Worm (Caenorhabditis elegans) whole organism, young adult: ENCODE measurements around the gene ska-3.

Source experiments
- B0035.1 ChIP-seq: sonication (generic microtip); optimal IDR thresholded peaks from 2 replicates; lab custom pipeline; 2016; ENCODE audit warnings: missing genetic modification characterization, mild to moderate bottlenecking, missing compliant biosample characterization, missing genotype, missing genetic modification reagents
- B0261.1 ChIP-seq: sonication (generic microtip); optimal IDR thresholded peaks from 2 replicates; lab custom pipeline; 2016; ENCODE audit warnings: mild to moderate bottlenecking, missing genetic modification characterization, moderate library complexity, missing compliant biosample characterization
- C17E4.6 ChIP-seq: fragments of 200-800 bp; sonication (Bioruptor generic); IDR thresholded peaks from 2 replicates; pipeline ENCODE4 v1.3.6; 2022; ENCODE audit warnings: missing genetic modification reagents, missing genetic modification characterization, missing compliant biosample characterization
- F39B2.1 ChIP-seq: fragments of 200-800 bp; sonication (Bioruptor generic); IDR thresholded peaks from 2 replicates; pipeline ENCODE4 v1.3.6; 2022; ENCODE audit warnings: missing genetic modification reagents, missing genetic modification characterization, missing compliant biosample characterization
- F49E8.2 ChIP-seq: sonication (generic microtip); optimal IDR thresholded peaks from 3 replicates; lab custom pipeline; 2017; ENCODE audit warnings: missing genetic modification characterization, mild to moderate bottlenecking, missing compliant biosample characterization, antibody characterized with exemption, moderate library complexity; ENCODE audit not compliant: insufficient read depth
- Y53G8AR.9 ChIP-seq: fragments of 200-800 bp; sonication (Bioruptor generic); conservative IDR thresholded peaks from 2 replicates; pipeline ENCODE4 v1.3.6; 2022; ENCODE audit warnings: missing genetic modification reagents, missing genetic modification characterization, missing compliant biosample characterization
- ama-1 ChIP-seq, 3 experiments: fragments of 150-350 bp in 1 of 3; sonication (generic microtip) in 2 of 3; optimal IDR thresholded peaks; 2 replicates each; lab custom pipeline; 2014 to 2018; ENCODE audit warnings: missing biosample characterization in 2 of 3, missing genetic modification characterization in 2 of 3, missing genetic modification reagents in 2 of 3
- aptf-2 ChIP-seq: fragments of 200-800 bp; sonication (Bioruptor generic); conservative IDR thresholded peaks from 2 replicates; pipeline ENCODE4 v1.3.6; 2022; ENCODE audit warnings: missing genetic modification reagents, missing genetic modification characterization, missing compliant biosample characterization
- aptf-3 ChIP-seq: fragments of 200-800 bp; sonication (Bioruptor generic); IDR thresholded peaks from 2 replicates; pipeline ENCODE4 v1.3.6; 2022; ENCODE audit warnings: missing genetic modification characterization, missing compliant biosample characterization
- athp-1 ChIP-seq: sonication (generic microtip); optimal IDR thresholded peaks from 2 replicates; lab custom pipeline; 2017; ENCODE audit warnings: mild to moderate bottlenecking, missing genetic modification characterization, missing compliant biosample characterization
- attf-6 ChIP-seq: fragments of 200-800 bp; sonication (Bioruptor generic); IDR thresholded peaks from 2 replicates; pipeline ENCODE4 v1.3.6; 2022; ENCODE audit warnings: missing genetic modification reagents, missing genetic modification characterization, missing compliant biosample characterization
- cebp-1 ChIP-seq, 2 experiments: fragments of 200-800 bp in 1 of 2; sonication (Bioruptor generic) in 1 of 2; sonication (generic microtip) in 1 of 2; IDR thresholded peaks in 1 of 2; optimal IDR thresholded peaks in 1 of 2; 2 replicates each; pipeline versions ENCODE4 v1.3.6 to Lab custom; 2017 to 2022; ENCODE audit warnings: missing compliant biosample characterization in 2 of 2, missing genetic modification characterization in 2 of 2, mild to moderate bottlenecking in 1 of 2, missing genetic modification reagents in 1 of 2, moderate library complexity in 1 of 2
- cebp-2 ChIP-seq: fragments of 200-800 bp; sonication (Bioruptor generic); IDR thresholded peaks from 2 replicates; pipeline ENCODE4 v1.3.6; 2022; ENCODE audit warnings: missing genetic modification characterization, missing compliant biosample characterization
- ceh-27 ChIP-seq: fragments of 200-800 bp; sonication (Bioruptor generic); optimal IDR thresholded peaks from 2 replicates; lab custom pipeline; 2018; ENCODE audit warnings: mild to moderate bottlenecking, missing genetic modification characterization, moderate library complexity, missing compliant biosample characterization
- ceh-58 ChIP-seq: fragments of 200-800 bp; sonication (Bioruptor generic); IDR thresholded peaks from 2 replicates; pipeline ENCODE4 v1.3.6; 2022; ENCODE audit warnings: missing genetic modification characterization, missing compliant biosample characterization
- ceh-79 ChIP-seq: sonication (generic microtip); optimal IDR thresholded peaks from 2 replicates; lab custom pipeline; 2017; ENCODE audit warnings: mild to moderate bottlenecking, missing genetic modification characterization, missing compliant biosample characterization
- ceh-91 ChIP-seq: fragments of 200-800 bp; sonication (Bioruptor generic); IDR thresholded peaks from 2 replicates; pipeline ENCODE4 v1.3.6; 2022; ENCODE audit warnings: missing genetic modification reagents, missing genetic modification characterization, missing compliant biosample characterization
- die-1 ChIP-seq: sonication (generic microtip); optimal IDR thresholded peaks from 2 replicates; lab custom pipeline; 2016; ENCODE audit warnings: missing genotype, mild to moderate bottlenecking, missing genetic modification characterization, missing compliant biosample characterization
- dox-1 ChIP-seq: fragments of 200-800 bp; sonication (Bioruptor generic); IDR thresholded peaks from 2 replicates; pipeline ENCODE4 v1.3.6; 2022; ENCODE audit warnings: missing genetic modification reagents, missing genetic modification characterization, missing compliant biosample characterization
- egl-18 ChIP-seq: fragments of 200-800 bp; sonication (Bioruptor generic); IDR thresholded peaks from 2 replicates; pipeline ENCODE4 v1.3.6; 2022; ENCODE audit warnings: missing genetic modification reagents, missing genetic modification characterization, missing compliant biosample characterization
- ekl-4 ChIP-seq: fragments of 200-800 bp; sonication (Bioruptor generic); IDR thresholded peaks from 2 replicates; pipeline ENCODE4 v1.3.6; 2022; ENCODE audit warnings: missing genetic modification reagents, missing genetic modification characterization, missing compliant biosample characterization
- ets-4 ChIP-seq: fragments of 200-800 bp; sonication (Bioruptor generic); optimal IDR thresholded peaks from 2 replicates; lab custom pipeline; 2018; ENCODE audit warnings: mild to moderate bottlenecking, missing genetic modification characterization, missing compliant biosample characterization
- fkh-3 ChIP-seq: sonication (generic microtip); optimal IDR thresholded peaks from 2 replicates; lab custom pipeline; 2016; ENCODE audit warnings: mild to moderate bottlenecking, missing genetic modification characterization, missing compliant biosample characterization
- him-1 ChIP-seq: sonication (generic microtip); optimal IDR thresholded peaks from 2 replicates; lab custom pipeline; 2016; ENCODE audit warnings: missing genotype, missing genetic modification reagents, missing genetic modification characterization, missing compliant biosample characterization
- hlh-26 ChIP-seq: fragments of 200-800 bp; sonication (Bioruptor generic); conservative IDR thresholded peaks from 2 replicates; pipeline ENCODE4 v1.3.6; 2022; ENCODE audit warnings: missing genetic modification reagents, missing genetic modification characterization, missing compliant biosample characterization
- hsf-1 ChIP-seq: fragments of 200-800 bp; sonication (Bioruptor generic); IDR thresholded peaks from 2 replicates; pipeline ENCODE4 v1.3.6; 2022; ENCODE audit warnings: missing genetic modification reagents, missing genetic modification characterization, missing compliant biosample characterization
- lin-26 ChIP-seq: fragments of 200-800 bp; sonication (Bioruptor generic); IDR thresholded peaks from 2 replicates; pipeline ENCODE4 v1.3.6; 2022; ENCODE audit warnings: missing genetic modification reagents, missing genetic modification characterization, missing compliant biosample characterization
- lin-54 ChIP-seq: fragments of 200-800 bp; sonication (Bioruptor generic); optimal IDR thresholded peaks from 2 replicates; lab custom pipeline; 2018; ENCODE audit warnings: mild to moderate bottlenecking, missing genetic modification characterization, missing compliant biosample characterization
- lsy-27 ChIP-seq: sonication (generic microtip); optimal IDR thresholded peaks from 2 replicates; lab custom pipeline; 2017; ENCODE audit warnings: missing genetic modification characterization, mild to moderate bottlenecking, missing compliant biosample characterization, antibody characterized with exemption, missing genotype, borderline replicate concordance; ENCODE audit not compliant: insufficient read depth
- madf-10 ChIP-seq: sonication (generic microtip); optimal IDR thresholded peaks from 2 replicates; lab custom pipeline; 2016; ENCODE audit warnings: mild to moderate bottlenecking, missing genetic modification characterization, missing compliant biosample characterization
- madf-8 ChIP-seq: fragments of 200-800 bp; sonication (Bioruptor generic); conservative IDR thresholded peaks from 2 replicates; pipeline ENCODE4 v1.3.6; 2022; ENCODE audit warnings: missing genetic modification reagents, missing genetic modification characterization, missing compliant biosample characterization
- nfya-2 ChIP-seq: fragments of 200-800 bp; sonication (Bioruptor generic); IDR thresholded peaks from 2 replicates; pipeline ENCODE4 v1.3.6; 2022; ENCODE audit warnings: missing genetic modification reagents, missing genetic modification characterization, missing compliant biosample characterization
- nhr-179 ChIP-seq: sonication (generic microtip); optimal IDR thresholded peaks from 2 replicates; lab custom pipeline; 2016; ENCODE audit warnings: mild to moderate bottlenecking, missing genetic modification characterization, missing compliant biosample characterization
- nhr-27 ChIP-seq: fragments of 200-800 bp; sonication (Bioruptor generic); optimal IDR thresholded peaks from 2 replicates; lab custom pipeline; 2018; ENCODE audit warnings: mild to moderate bottlenecking, missing genetic modification characterization, moderate library complexity, missing compliant biosample characterization
- rcor-1 ChIP-seq: fragments of 200-800 bp; sonication (Bioruptor generic); IDR thresholded peaks from 2 replicates; pipeline ENCODE4 v1.3.6; 2022; ENCODE audit warnings: missing genetic modification reagents, missing genetic modification characterization, missing compliant biosample characterization
- rpc-1 ChIP-seq, 2 experiments: fragments of 150-350 bp in 1 of 2; sonication (generic microtip) in 1 of 2; optimal IDR thresholded peaks; 2 replicates each; lab custom pipeline; 2014 to 2018; ENCODE audit warnings: missing biosample characterization in 1 of 2, missing genetic modification characterization in 1 of 2, missing genetic modification reagents in 1 of 2, missing genotype in 1 of 2
- sea-2 ChIP-seq: fragments of 200-800 bp; sonication (Bioruptor generic); IDR thresholded peaks from 2 replicates; pipeline ENCODE4 v1.3.6; 2022; ENCODE audit warnings: missing genetic modification characterization, missing compliant biosample characterization
- snpc-1.1 ChIP-seq: sonication (generic microtip); optimal IDR thresholded peaks from 2 replicates; lab custom pipeline; 2017; ENCODE audit warnings: missing genetic modification characterization, mild to moderate bottlenecking, missing compliant biosample characterization, antibody characterized with exemption, moderate library complexity, missing genotype, missing genetic modification reagents; ENCODE audit not compliant: insufficient read depth
- sptf-2 ChIP-seq: fragments of 200-800 bp; sonication (Bioruptor generic); optimal IDR thresholded peaks from 2 replicates; lab custom pipeline; 2018; ENCODE audit warnings: mild to moderate bottlenecking, missing genetic modification characterization, missing compliant biosample characterization
- tbx-9 ChIP-seq: sonication (generic microtip); optimal IDR thresholded peaks from 2 replicates; lab custom pipeline; 2016; ENCODE audit warnings: borderline replicate concordance, missing genetic modification characterization, inconsistent platforms, missing compliant biosample characterization
- unc-130 ChIP-seq: sonication (generic microtip); optimal IDR thresholded peaks from 2 replicates; lab custom pipeline; 2016; ENCODE audit warnings: missing genetic modification reagents, missing genetic modification characterization, missing compliant biosample characterization
- xnd-1 ChIP-seq: sonication (generic microtip); optimal IDR thresholded peaks from 2 replicates; lab custom pipeline; 2016; ENCODE audit warnings: missing genotype, missing genetic modification reagents, missing genetic modification characterization, missing compliant biosample characterization
- zfh-2 ChIP-seq: fragments of 200-800 bp; sonication (Bioruptor generic); conservative IDR thresholded peaks from 2 replicates; pipeline ENCODE4 v1.3.6; 2022; ENCODE audit warnings: missing genetic modification reagents, missing genetic modification characterization, missing compliant biosample characterization
- ztf-26 ChIP-seq: sonication (generic microtip); optimal IDR thresholded peaks from 2 replicates; lab custom pipeline; 2017; ENCODE audit warnings: missing genetic modification characterization, missing compliant biosample characterization
- ztf-28 ChIP-seq: fragments of 200-800 bp; sonication (Bioruptor generic); IDR thresholded peaks from 2 replicates; pipeline ENCODE4 v1.3.6; 2022; ENCODE audit warnings: missing genetic modification reagents, missing genetic modification characterization, missing compliant biosample characterization
- ztf-3 ChIP-seq: fragments of 200-800 bp; sonication (Bioruptor generic); optimal IDR thresholded peaks from 2 replicates; lab custom pipeline; 2018; ENCODE audit warnings: mild to moderate bottlenecking, missing genetic modification characterization, missing compliant biosample characterization
- ztf-6 ChIP-seq: fragments of 200-800 bp; sonication (Bioruptor generic); IDR thresholded peaks from 2 replicates; pipeline ENCODE4 v1.3.6; 2022; ENCODE audit warnings: missing genetic modification reagents, missing genetic modification characterization, missing compliant biosample characterization

The ska-3 gene

ce11 chrIII:5678935-5679334 is at the start of gene ska-3, which contains the start of gene rps-12:
ska-3 (minus strand) TSS chrIII:5679005.
rps-12 (plus strand) TSS chrIII:5679298.
- TF ChIP-seq ztf-3 (GFP tag; lab: Kevin White, UChicago) (peak; percentile 22), ztf-26 (peak; percentile 95), aptf-3 (GFP tag; lab: Robert Waterston, UW) (no peak), C17E4.6 (peak; percentile 94), tbx-9 (tag; lab: Kevin White, UChicago) (no peak), cebp-1 (GFP tag; IDR thresholded peaks at IDR 0.05; lab: Robert Waterston, UW) (peak; percentile 83), cebp-1 (tag; optimal IDR thresholded peaks at IDR 0.05; lab: Kevin White, UChicago) (peak; percentile 94), fkh-3 (tag; lab: Kevin White, UChicago) (no peak), sptf-2 (GFP tag; lab: Kevin White, UChicago) (no peak), cebp-2 (GFP tag; lab: Robert Waterston, UW) (no peak), die-1 (tag; lab: Kevin White, UChicago) (no peak), nhr-179 (tag; lab: Kevin White, UChicago) (no peak), lin-54 (GFP tag; lab: Kevin White, UChicago) (peak; percentile 98), hsf-1 (peak; percentile 82), him-1 (peak; percentile 84), snpc-1.1 (peak; percentile 78), hlh-26 (GFP tag; lab: Robert Waterston, UW) (no peak), madf-8 (GFP tag; lab: Robert Waterston, UW) (peak; percentile 77), lin-26 (no peak; the same call in 1 of the 2 replicates), athp-1 (tag; lab: Kevin White, UChicago) (peak; percentile 93), ets-4 (no peak), Y53G8AR.9 (GFP tag; lab: Robert Waterston, UW) (peak; percentile 98), ztf-28 (peak; percentile 52; the same call in 1 of the 2 replicates), nhr-27 (tag; lab: Kevin White, UChicago) (no peak), ceh-91 (peak; percentile 87), ekl-4 (GFP tag; lab: Robert Waterston, UW) (peak; percentile 96), egl-18 (GFP tag; lab: Robert Waterston, UW) (peak; percentile 89), ama-1 (optimal IDR thresholded peaks at IDR 0.05; lab: Kevin White, UChicago) (peak; percentile 7), ama-1 (GFP tag; optimal IDR thresholded peaks at IDR 0.05; lab: Kevin White, UChicago) (no peak), sea-2 (GFP tag; lab: Robert Waterston, UW) (no peak), madf-10 (tag; lab: Kevin White, UChicago) (peak; percentile 88), ztf-6 (GFP tag; lab: Robert Waterston, UW) (peak; percentile 86), xnd-1 (tag; lab: Kevin White, UChicago) (peak; percentile 73), aptf-2 (GFP tag; lab: Robert Waterston, UW) (peak; percentile 74), lsy-27 (tag; lab: Kevin White, UChicago) (peak; percentile 19), F49E8.2 (tag; lab: Kevin White, UChicago) (peak; percentile 93), ceh-27 (GFP tag; lab: Kevin White, UChicago) (peak; percentile 94), attf-6 (GFP tag; lab: Robert Waterston, UW) (no peak), unc-130 (GFP tag; lab: Kevin White, UChicago) (peak; percentile 70), B0261.1 (tag; lab: Kevin White, UChicago) (peak; percentile 16), ceh-79 (tag; lab: Kevin White, UChicago) (no peak), rpc-1 (optimal IDR thresholded peaks at IDR 0.05; lab: Kevin White, UChicago) (peak; percentile 17), rpc-1 (tag; optimal IDR thresholded peaks at IDR 0.05; lab: Kevin White, UChicago) (peak; percentile 0), dox-1 (GFP tag; lab: Robert Waterston, UW) (peak; percentile 97), F39B2.1 (GFP tag; lab: Robert Waterston, UW) (0 out of 2 replicates have a peak, but pooled peaks have one; percentile 55), B0035.1 (peak; percentile 43), ceh-58 (GFP tag; lab: Robert Waterston, UW) (no peak), zfh-2 (no peak), rcor-1 (GFP tag; lab: Robert Waterston, UW) (peak; percentile 96), nfya-2 (GFP tag; lab: Robert Waterston, UW) (no peak)
